Worm (Caenorhabditis elegans): Measurements from ENCODE around the gene col-181.

DNA sequence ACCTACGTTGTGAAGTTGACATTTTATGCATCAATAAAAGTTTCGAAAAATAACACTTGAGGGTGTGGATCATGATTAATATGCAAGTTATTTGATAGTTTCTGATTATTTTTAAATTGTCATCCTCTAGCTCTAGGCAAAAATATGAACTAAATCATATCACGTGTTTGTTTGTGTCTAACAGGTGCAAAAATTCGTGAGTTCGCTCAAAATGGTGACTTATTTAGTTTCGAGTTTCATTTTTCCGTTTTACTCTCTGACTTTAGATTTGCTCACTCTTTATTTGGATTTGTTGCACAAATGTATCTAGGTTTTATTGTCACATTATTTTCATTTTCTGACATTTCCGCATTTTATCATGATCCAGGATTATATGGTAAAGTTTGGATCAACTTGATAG is 13.6 kb downstream of the col-181 start, which contains the start of gene lgc-16:
- TF ChIP-seq F13C5.2 (tag; optimal IDR thresholded peaks at IDR 0.05) (no peak), sea-1 (GFP tag; conservative IDR thresholded peaks at IDR 0.05) (no peak), ama-1 (optimal IDR thresholded peaks at IDR 0.05) (no peak)
